Fruit fly (Drosophila melanogaster) whole organism, embryonic: ENCODE results near the gene Nprl3.

Experiments
- Adf1 ChIP-seq: fragments of 200-800 bp; sonication (Bioruptor generic); IDR thresholded peaks from 2 replicates; pipeline ENCODE4 v1.3.6; 2022; ENCODE audit warnings: missing biosample characterization, missing genetic modification characterization
- Asciz ChIP-seq: fragments of 200-800 bp; sonication (Bioruptor generic); optimal IDR thresholded peaks from 2 replicates; lab custom pipeline; 2017; ENCODE audit warnings: missing biosample characterization, mild to moderate bottlenecking, missing genetic modification characterization, missing genetic modification reagents
- CG1024 ChIP-seq: fragments of 200-800 bp; sonication (Bioruptor generic); IDR thresholded peaks from 2 replicates; pipeline ENCODE4 v1.3.6; 2022; ENCODE audit warnings: missing biosample characterization, missing genetic modification characterization
- CG12236 ChIP-seq: fragments of 200-800 bp; sonication (Bioruptor generic); optimal IDR thresholded peaks from 2 replicates; lab custom pipeline; 2016; ENCODE audit warnings: missing biosample characterization, missing genetic modification characterization
- CG12299 ChIP-seq: fragments of 200-800 bp; sonication (Bioruptor generic); optimal IDR thresholded peaks from 2 replicates; lab custom pipeline; 2018; ENCODE audit warnings: missing biosample characterization, mild to moderate bottlenecking, missing genetic modification characterization
- CG12391 ChIP-seq: fragments of 200-800 bp; sonication (Bioruptor generic); optimal IDR thresholded peaks from 3 replicates; lab custom pipeline; 2018; ENCODE audit warnings: missing biosample characterization, mild to moderate bottlenecking, missing genetic modification characterization, moderate library complexity
- CG13424 ChIP-seq: fragments of 200-800 bp; sonication (Bioruptor generic); optimal IDR thresholded peaks from 2 replicates; lab custom pipeline; 2019; ENCODE audit warnings: missing biosample characterization, mild to moderate bottlenecking, missing genetic modification characterization, moderate library complexity
- CG14441 ChIP-seq: fragments of 200-800 bp; sonication (Bioruptor generic); IDR thresholded peaks from 2 replicates; pipeline ENCODE4 v1.3.6; 2022; ENCODE audit warnings: missing biosample characterization, missing genetic modification characterization
- CG15011 ChIP-seq: fragments of 200-800 bp; sonication (Bioruptor generic); optimal IDR thresholded peaks from 3 replicates; lab custom pipeline; 2018; ENCODE audit warnings: missing biosample characterization, mild to moderate bottlenecking, missing genetic modification characterization
- CG15601 ChIP-seq: fragments of 200-800 bp; sonication (Bioruptor generic); optimal IDR thresholded peaks from 3 replicates; lab custom pipeline; 2019; ENCODE audit warnings: missing biosample characterization, mild to moderate bottlenecking, missing genetic modification characterization, moderate library complexity
- CG1602 ChIP-seq: fragments of 200-800 bp; sonication (Bioruptor generic); optimal IDR thresholded peaks from 3 replicates; lab custom pipeline; 2016; ENCODE audit warnings: missing biosample characterization, missing genetic modification characterization
- CG1832 ChIP-seq: fragments of 200-800 bp; sonication (Bioruptor generic); optimal IDR thresholded peaks from 2 replicates; lab custom pipeline; 2017; ENCODE audit warnings: missing biosample characterization, mild to moderate bottlenecking, missing genetic modification characterization, inconsistent platforms
- CG2116 ChIP-seq: fragments of 200-800 bp; sonication (Bioruptor generic); optimal IDR thresholded peaks from 3 replicates; lab custom pipeline; 2018; ENCODE audit warnings: missing biosample characterization, mild to moderate bottlenecking, missing genetic modification characterization
- CG33213 ChIP-seq: fragments of 200-800 bp; sonication (Bioruptor generic); optimal IDR thresholded peaks from 3 replicates; lab custom pipeline; 2016; ENCODE audit warnings: missing biosample characterization, missing genetic modification characterization
- CG34224 ChIP-seq: fragments of 200-800 bp; sonication (Bioruptor generic); IDR thresholded peaks from 3 replicates; pipeline ENCODE4 v1.3.6; 2022; ENCODE audit warnings: missing biosample characterization, missing genetic modification characterization; ENCODE audit not compliant: partially characterized antibody
- CG6689 ChIP-seq: fragments of 200-800 bp; sonication (Bioruptor generic); IDR thresholded peaks from 2 replicates; pipeline ENCODE4 v1.3.6; 2022; ENCODE audit warnings: missing biosample characterization, missing genetic modification characterization
- CG7839 ChIP-seq: fragments of 200-800 bp; sonication (Bioruptor generic); optimal IDR thresholded peaks from 3 replicates; lab custom pipeline; 2018; ENCODE audit warnings: missing biosample characterization, mild to moderate bottlenecking, missing genetic modification characterization, moderate library complexity
- CG8089 ChIP-seq: fragments of 200-800 bp; sonication (Bioruptor generic); optimal IDR thresholded peaks from 3 replicates; lab custom pipeline; 2016; ENCODE audit warnings: missing biosample characterization, missing genetic modification characterization
- CG8944 ChIP-seq: fragments of 200-800 bp; sonication (Bioruptor generic); optimal IDR thresholded peaks from 3 replicates; lab custom pipeline; 2016; ENCODE audit warnings: missing biosample characterization, missing genetic modification characterization
- Dek ChIP-seq: fragments of 200-800 bp; sonication (Bioruptor generic); optimal IDR thresholded peaks from 3 replicates; lab custom pipeline; 2019; ENCODE audit warnings: missing biosample characterization, mild to moderate bottlenecking, missing genetic modification characterization, moderate library complexity
- Dp ChIP-seq: fragments of 200-800 bp; sonication (Bioruptor generic); optimal IDR thresholded peaks from 2 replicates; lab custom pipeline; 2018; ENCODE audit warnings: missing biosample characterization, mild to moderate bottlenecking, missing genetic modification characterization, moderate library complexity
- E2f2 ChIP-seq: fragments of 200-800 bp; sonication (Bioruptor generic); IDR thresholded peaks from 2 replicates; pipeline ENCODE4 v1.3.6; 2022; ENCODE audit warnings: missing biosample characterization, missing genetic modification characterization
- Fer2 ChIP-seq: fragments of 200-800 bp; sonication (Bioruptor generic); optimal IDR thresholded peaks from 2 replicates; lab custom pipeline; 2018; ENCODE audit warnings: missing biosample characterization, mild to moderate bottlenecking, missing genetic modification characterization, moderate library complexity
- HLH4C ChIP-seq: fragments of 200-800 bp; sonication (Bioruptor generic); IDR thresholded peaks from 3 replicates; pipeline ENCODE4 v1.3.6; 2022; ENCODE audit warnings: missing biosample characterization, missing genetic modification characterization; ENCODE audit not compliant: partially characterized antibody
- HmgZ ChIP-seq: fragments of 200-800 bp; sonication (Bioruptor generic); optimal IDR thresholded peaks from 2 replicates; lab custom pipeline; 2018; ENCODE audit warnings: missing biosample characterization, mild to moderate bottlenecking, missing genetic modification characterization
- Myb ChIP-seq: fragments of 200-800 bp; sonication (Bioruptor generic); optimal IDR thresholded peaks from 2 replicates; lab custom pipeline; 2016; ENCODE audit warnings: missing biosample characterization, missing genetic modification characterization
- Oaz ChIP-seq: fragments of 200-800 bp; sonication (Bioruptor generic); IDR thresholded peaks from 2 replicates; pipeline ENCODE4 v1.3.6; 2022; ENCODE audit warnings: missing biosample characterization, missing genetic modification characterization
- Poxn ChIP-seq: fragments of 200-800 bp; sonication (Bioruptor generic); IDR thresholded peaks from 2 replicates; pipeline ENCODE4 v1.3.6; 2022; ENCODE audit warnings: missing biosample characterization, missing genetic modification characterization
- Spps ChIP-seq: fragments of 200-800 bp; sonication (Bioruptor generic); optimal IDR thresholded peaks from 2 replicates; lab custom pipeline; 2018; ENCODE audit warnings: missing biosample characterization, mild to moderate bottlenecking, missing genetic modification characterization
- ac ChIP-seq: fragments of 200-800 bp; sonication (Bioruptor generic); optimal IDR thresholded peaks from 3 replicates; lab custom pipeline; 2017; ENCODE audit warnings: missing biosample characterization, mild to moderate bottlenecking, missing genetic modification characterization
- ato ChIP-seq: fragments of 200-800 bp; sonication (Bioruptor generic); IDR thresholded peaks from 2 replicates; pipeline ENCODE4 v1.3.6; 2022; ENCODE audit warnings: missing biosample characterization, missing genetic modification characterization; ENCODE audit not compliant: partially characterized antibody
- bab2 ChIP-seq: fragments of 200-800 bp; sonication (Bioruptor generic); optimal IDR thresholded peaks from 2 replicates; lab custom pipeline; 2016; ENCODE audit warnings: missing biosample characterization, missing genetic modification characterization
- br ChIP-seq: fragments of >200 bp; optimal IDR thresholded peaks from 2 replicates; lab custom pipeline; 2017
- bsh ChIP-seq, 2 experiments: fragments of 200-800 bp; sonication (Bioruptor generic); optimal IDR thresholded peaks; 2 replicates each; lab custom pipeline; 2017 to 2018; ENCODE audit warnings: mild to moderate bottlenecking in 2 of 2, missing biosample characterization in 2 of 2, missing genetic modification characterization in 2 of 2, moderate library complexity in 1 of 2
- chm ChIP-seq: fragments of 200-800 bp; sonication (Bioruptor generic); IDR thresholded peaks from 2 replicates; pipeline ENCODE4 v1.3.6; 2022; ENCODE audit warnings: missing biosample characterization, missing genetic modification characterization
- chn ChIP-seq: fragments of 200-800 bp; sonication (Bioruptor generic); optimal IDR thresholded peaks from 2 replicates; lab custom pipeline; 2016; ENCODE audit warnings: missing biosample characterization, missing genetic modification characterization
- cwo ChIP-seq: fragments of 200-800 bp; sonication (Bioruptor generic); optimal IDR thresholded peaks from 3 replicates; lab custom pipeline; 2017; ENCODE audit warnings: missing biosample characterization, missing genetic modification characterization, mild to moderate bottlenecking, moderate library complexity, missing genetic modification reagents
- eve ChIP-seq, 2 experiments: fragments of >200 bp; optimal IDR thresholded peaks; 2 replicates each; lab custom pipeline; 2017; ENCODE audit warnings: missing biosample characterization in 2 of 2, missing genetic modification characterization in 2 of 2
- gsb ChIP-seq: fragments of 200-800 bp; sonication (Bioruptor generic); IDR thresholded peaks from 2 replicates; pipeline ENCODE4 v1.3.6; 2022; ENCODE audit warnings: missing biosample characterization, missing genetic modification characterization
- gt ChIP-seq: fragments of 200-800 bp; sonication (Bioruptor generic); IDR thresholded peaks from 2 replicates; pipeline ENCODE4 v1.3.6; 2022; ENCODE audit warnings: missing biosample characterization, missing genetic modification characterization
- h ChIP-seq: fragments of >200 bp; optimal IDR thresholded peaks from 2 replicates; lab custom pipeline; 2017
- mld ChIP-seq: fragments of 200-800 bp; sonication (Bioruptor generic); IDR thresholded peaks from 3 replicates; pipeline ENCODE4 v1.3.6; 2022; ENCODE audit warnings: missing biosample characterization, missing genetic modification characterization; ENCODE audit not compliant: partially characterized antibody
- oc ChIP-seq: fragments of 200-800 bp; sonication (Bioruptor generic); optimal IDR thresholded peaks from 2 replicates; lab custom pipeline; 2018; ENCODE audit warnings: missing biosample characterization, mild to moderate bottlenecking, missing genetic modification characterization, moderate library complexity
- odd ChIP-seq: fragments of 200-800 bp; sonication (Bioruptor generic); optimal IDR thresholded peaks from 2 replicates; lab custom pipeline; 2017; ENCODE audit warnings: missing biosample characterization, mild to moderate bottlenecking, missing genetic modification characterization
- otp ChIP-seq: fragments of 200-800 bp; sonication (Bioruptor generic); IDR thresholded peaks from 3 replicates; pipeline ENCODE4, ENCODE4 v1.3.6; 2022; ENCODE audit warnings: missing biosample characterization, missing genetic modification characterization
- ro ChIP-seq: fragments of 200-800 bp; sonication (Bioruptor generic); IDR thresholded peaks from 2 replicates; pipeline ENCODE4 v1.3.6; 2022; ENCODE audit warnings: missing biosample characterization, missing genetic modification characterization
- scrt ChIP-seq: fragments of 200-800 bp; sonication (Bioruptor generic); optimal IDR thresholded peaks from 2 replicates; lab custom pipeline; 2018; ENCODE audit warnings: missing biosample characterization, mild to moderate bottlenecking, missing genetic modification characterization, moderate library complexity
- sens-2 ChIP-seq: fragments of 200-800 bp; sonication (Bioruptor generic); IDR thresholded peaks from 2 replicates; pipeline ENCODE4 v1.3.6; 2022; ENCODE audit warnings: missing biosample characterization, missing genetic modification characterization
- stc ChIP-seq: fragments of 200-800 bp; sonication (Bioruptor generic); IDR thresholded peaks from 2 replicates; pipeline ENCODE4 v1.3.6; 2022; ENCODE audit warnings: missing biosample characterization, missing genetic modification characterization
- wek ChIP-seq: fragments of 200-800 bp; sonication (Bioruptor generic); optimal IDR thresholded peaks from 3 replicates; lab custom pipeline; 2018; ENCODE audit warnings: missing biosample characterization, mild to moderate bottlenecking, missing genetic modification characterization, moderate library complexity

The Nprl3 gene

dm6 chr3L:14001658-14002523, at the start of gene Nprl3, which contains the start of gene upSET (continued):
- TF ChIP-seq CG1832 (GFP tag; lab: Kevin White, UChicago) (peak; percentile 63), HLH4C (GFP tag; lab: Robert Waterston, UW) (peak; percentile 79), ato (GFP tag; lab: Robert Waterston, UW) (peak; percentile 69; the same call in 1 of the 2 replicates), oc (no peak), CG1024 (GFP tag; lab: Robert Waterston, UW) (no peak), CG12236 (GFP tag; lab: Kevin White, UChicago) (no peak), gsb (GFP tag; lab: Robert Waterston, UW) (no peak), E2f2 (GFP tag; lab: Robert Waterston, UW) (0 out of 2 replicates have a peak, but pooled peaks have one; percentile 22), HmgZ (peak; percentile 20), chm (GFP tag; lab: Robert Waterston, UW) (no peak; the same call in 1 of the 2 replicates), bab2 (GFP tag; lab: Kevin White, UChicago) (no peak), ro (no peak), CG12299 (tag; lab: Kevin White, UChicago) (peak; percentile 11), CG8089 (no peak), Oaz (GFP tag; lab: Robert Waterston, UW) (no peak), otp (GFP tag; lab: Robert Waterston, UW) (no peak), Asciz (peak; percentile 18), h (lab: Kevin White, UChicago) (no peak), CG12391 (tag; lab: Kevin White, UChicago) (peak; percentile 27), CG34224 (GFP tag; lab: Robert Waterston, UW) (peak; percentile 81), Adf1 (no peak), Dek (no peak), chn (GFP tag; lab: Kevin White, UChicago) (no peak), Dp (GFP tag; lab: Kevin White, UChicago) (peak; percentile 35), CG2116 (GFP tag; lab: Kevin White, UChicago) (peak; percentile 66), stc (GFP tag; lab: Robert Waterston, UW) (no peak), odd (no peak), mld (GFP tag; lab: Robert Waterston, UW) (peak; percentile 79; the same call in 2 of the 3 replicates), cwo (no peak), CG13424 (tag; lab: Kevin White, UChicago) (no peak), bsh (GFP tag; optimal IDR thresholded peaks at IDR 0.05; lab: Kevin White, UChicago) (no peak), sens-2 (GFP tag; lab: Robert Waterston, UW) (no peak), CG7839 (tag; lab: Kevin White, UChicago) (peak; percentile 16), wek (GFP tag; lab: Kevin White, UChicago) (no peak), eve (GFP tag; optimal IDR thresholded peaks at IDR 0.05; lab: Kevin White, UChicago) (no peak), br (no peak), Poxn (GFP tag; lab: Robert Waterston, UW) (no peak), CG33213 (GFP tag; lab: Kevin White, UChicago) (peak; percentile 3), gt (GFP tag; lab: Robert Waterston, UW) (no peak), CG14441 (GFP tag; lab: Robert Waterston, UW) (no peak), CG1602 (GFP tag; lab: Kevin White, UChicago) (no peak), Fer2 (tag; lab: Kevin White, UChicago) (no peak), CG6689 (GFP tag; lab: Robert Waterston, UW) (no peak), CG8944 (GFP tag; lab: Kevin White, UChicago) (no peak), CG15601 (tag; lab: Kevin White, UChicago) (peak; percentile 24), ac (GFP tag; lab: Kevin White, UChicago) (no peak), Spps (tag; lab: Kevin White, UChicago) (no peak), Myb (GFP tag; lab: Kevin White, UChicago) (peak; percentile 6), CG15011 (GFP tag; lab: Kevin White, UChicago) (no peak), scrt (GFP tag; lab: Kevin White, UChicago) (no peak)
